Worm (Caenorhabditis elegans): ENCODE data around the gene fip-3.

The fip-3 gene

DNA sequence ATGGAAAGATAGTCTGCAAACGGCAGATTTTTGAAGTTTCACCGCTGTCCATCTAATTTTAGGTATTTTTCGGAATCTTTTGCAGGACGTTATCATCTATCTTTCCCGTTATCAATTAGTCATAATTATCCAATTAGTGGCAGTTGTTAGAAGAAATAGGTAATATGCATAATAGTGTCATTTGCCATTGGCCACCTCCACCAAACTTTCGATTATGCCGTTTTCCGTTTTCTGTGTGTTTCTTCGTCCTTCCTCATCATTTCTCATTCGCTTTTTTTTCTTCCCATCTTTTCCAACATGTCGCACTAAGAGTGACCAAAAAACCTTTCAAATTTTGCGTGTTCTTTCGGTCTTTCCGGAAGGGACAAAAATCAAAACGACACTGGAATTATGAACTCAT lies 24.9 kb downstream of the fip-3 start:
- no peak for TF ChIP-seq hlh-8 (tag; optimal IDR thresholded peaks at IDR 0.05)
- no peak for TF ChIP-seq mec-3 (tag; optimal IDR thresholded peaks at IDR 0.05; ENCODE audit: borderline replicate concordance)
- no peak for TF ChIP-seq hlh-6 (tag; optimal IDR thresholded peaks at IDR 0.05)
- TF ChIP-seq C08G9.2 (tag; optimal IDR thresholded peaks at IDR 0.05), result no peak
- no peak for TF ChIP-seq elt-4 (tag; optimal IDR thresholded peaks at IDR 0.05)
- TF ChIP-seq rnt-1 (tag; optimal IDR thresholded peaks at IDR 0.05), result no peak
- TF ChIP-seq lim-6 (tag; optimal IDR thresholded peaks at IDR 0.05), result no peak
- no peak for TF ChIP-seq sdc-2 (tag; optimal IDR thresholded peaks at IDR 0.05)
- TF ChIP-seq ref-2 (tag; optimal IDR thresholded peaks at IDR 0.05), result no peak
- no peak for TF ChIP-seq hlh-15 (tag; optimal IDR thresholded peaks at IDR 0.05)
- no peak for TF ChIP-seq ttx-3 (tag; optimal IDR thresholded peaks at IDR 0.05)
- TF ChIP-seq hlh-13 (GFP tag; optimal IDR thresholded peaks at IDR 0.05), result no peak

DNA sequence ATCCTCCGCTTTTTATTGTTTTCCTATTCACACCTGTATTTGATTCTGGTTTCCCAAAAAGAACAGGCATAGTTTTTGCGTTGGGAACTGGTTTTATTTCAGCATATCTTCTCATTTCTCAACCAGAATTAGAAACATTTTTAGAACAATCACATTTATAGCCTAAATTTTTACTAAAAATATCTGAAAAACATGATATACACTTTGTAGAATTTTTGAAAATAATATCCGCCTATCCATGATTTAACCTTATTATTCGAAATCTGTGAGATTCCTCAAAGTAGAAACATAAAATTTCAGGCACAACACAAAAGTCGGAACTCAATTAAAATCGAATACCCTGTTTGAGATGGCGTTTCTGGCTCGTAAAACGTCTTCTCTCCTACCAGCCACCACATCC lies 28.5 kb downstream of the fip-3 start, which contains the start of gene acdh-6:
acdh-6 (plus strand) TSS at position 301 of the 400 bp plus-strand sequence.
- TF ChIP-seq pqm-1 (tag; optimal IDR thresholded peaks at IDR 0.05), result no peak
- no peak for TF ChIP-seq ref-2 (tag; optimal IDR thresholded peaks at IDR 0.05)
- no peak for TF ChIP-seq hlh-6 (tag; optimal IDR thresholded peaks at IDR 0.05)
- TF ChIP-seq tbx-7 (tag; optimal IDR thresholded peaks at IDR 0.05), result no peak

DNA sequence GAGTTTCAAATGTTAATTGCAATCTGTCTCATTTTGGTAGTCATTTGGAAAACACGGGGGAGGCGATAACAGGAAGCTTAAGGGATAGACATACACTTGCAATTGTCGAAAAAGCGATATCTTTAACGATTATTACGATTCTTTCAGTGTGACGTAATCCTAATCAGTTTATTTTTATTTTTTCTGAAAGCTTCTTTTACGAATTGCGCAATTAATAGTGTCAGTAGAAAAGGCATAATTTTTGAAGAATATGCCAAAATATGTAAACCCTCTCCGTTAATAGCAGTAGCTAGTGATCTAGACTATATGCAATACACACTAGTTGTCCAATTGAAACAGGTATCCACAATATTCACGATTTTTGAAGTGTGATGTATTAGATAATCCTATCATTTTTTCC lies 28.9 kb downstream of the fip-3 start:
- TF ChIP-seq ceh-24 (tag; optimal IDR thresholded peaks at IDR 0.05) (no peak), madf-2 (tag; optimal IDR thresholded peaks at IDR 0.05) (no peak), nhr-11 (tag; optimal IDR thresholded peaks at IDR 0.05) (no peak), hlh-8 (tag; optimal IDR thresholded peaks at IDR 0.05) (no peak), ceh-30 (tag; optimal IDR thresholded peaks at IDR 0.05) (no peak), pros-1 (tag; optimal IDR thresholded peaks at IDR 0.05) (no peak), lin-11 (tag; optimal IDR thresholded peaks at IDR 0.05) (no peak), ceh-18 (tag; optimal IDR thresholded peaks at IDR 0.05) (no peak), F13H6.1 (tag; optimal IDR thresholded peaks at IDR 0.05) (no peak), pha-4 (tag; optimal IDR thresholded peaks at IDR 0.05) (no peak), eyg-1 (tag; optimal IDR thresholded peaks at IDR 0.05) (no peak), hlh-30 (tag; optimal IDR thresholded peaks at IDR 0.05; ENCODE audit: insufficient read depth) (no peak), ceh-45 (GFP tag; IDR thresholded peaks at IDR 0.05) (no peak), ahr-1 (tag; optimal IDR thresholded peaks at IDR 0.05) (no peak), ceh-9 (tag; optimal IDR thresholded peaks at IDR 0.05) (no peak)

DNA sequence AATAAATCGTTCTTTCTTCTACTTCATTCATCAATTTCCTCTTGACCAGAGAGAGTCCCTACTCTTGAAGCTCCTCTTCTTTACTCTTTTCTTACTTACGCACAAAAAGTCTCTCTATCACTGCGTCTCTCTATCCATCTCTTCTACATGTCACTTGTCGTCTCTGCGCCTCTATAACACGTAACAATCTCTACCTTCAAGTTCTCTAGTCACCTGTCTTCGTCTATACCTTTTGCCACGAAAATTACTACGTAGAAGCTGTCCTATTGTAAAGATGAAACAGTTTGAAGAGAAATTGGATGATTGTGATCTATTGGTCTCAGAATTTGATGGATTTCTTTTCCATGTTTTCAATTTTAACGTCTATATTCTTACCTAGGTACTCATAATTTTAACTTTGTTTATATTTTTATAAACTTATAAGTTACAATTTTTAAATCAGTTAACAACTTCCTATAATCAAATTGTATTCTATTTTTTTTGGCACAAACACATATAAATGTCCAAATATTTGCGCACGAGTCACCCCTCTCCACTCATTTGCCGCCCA lies 32.4 kb downstream of the fip-3 start, which contains the start of gene C02D5.2:
C02D5.2 (plus strand) TSS at position 500 of the 550 bp plus-strand sequence.
- TF ChIP-seq hlh-30 (tag; optimal IDR thresholded peaks at IDR 0.05; ENCODE audit: insufficient read depth), result peak; percentile 12
- no peak for TF ChIP-seq ceh-14 (tag; optimal IDR thresholded peaks at IDR 0.05)
- no peak for TF ChIP-seq ceh-45 (GFP tag; IDR thresholded peaks at IDR 0.05)
- peak; percentile 28 for TF ChIP-seq nfya-1 (tag; optimal IDR thresholded peaks at IDR 0.05)
- no peak for TF ChIP-seq Y22D7AL.16 (tag; optimal IDR thresholded peaks at IDR 0.05)
- TF ChIP-seq ceh-9 (tag; optimal IDR thresholded peaks at IDR 0.05), result no peak
- peak; percentile 35 for TF ChIP-seq ceh-34 (tag; optimal IDR thresholded peaks at IDR 0.05)
- no peak for TF ChIP-seq ets-4 (tag; optimal IDR thresholded peaks at IDR 0.05)
- no peak for TF ChIP-seq elt-2 (tag; optimal IDR thresholded peaks at IDR 0.05)
- no peak for TF ChIP-seq mec-3 (tag; optimal IDR thresholded peaks at IDR 0.05; ENCODE audit: borderline replicate concordance)
- peak; percentile 97 for TF ChIP-seq unc-55 (GFP tag; optimal IDR thresholded peaks at IDR 0.05)
- TF ChIP-seq ceh-19 (GFP tag; optimal IDR thresholded peaks at IDR 0.05), result no peak
- peak; percentile 12 for TF ChIP-seq ceh-31 (tag; optimal IDR thresholded peaks at IDR 0.05)
- TF ChIP-seq rnt-1 (tag; optimal IDR thresholded peaks at IDR 0.05), result peak; percentile 19
- TF ChIP-seq pag-3 (tag; optimal IDR thresholded peaks at IDR 0.05; ENCODE audit: borderline replicate concordance), result no peak
- TF ChIP-seq dve-1 (tag; optimal IDR thresholded peaks at IDR 0.05), result no peak

Measured in whole organism, late embryonic.